Fruit fly (Drosophila melanogaster) whole organism, embryonic: Measurements from ENCODE around the gene Cp36.

ENCODE experiments used
- Awh ChIP-seq: fragments of 200-800 bp; sonication (Bioruptor generic); IDR thresholded peaks from 2 replicates; pipeline ENCODE4, ENCODE4 v1.3.6; 2022; ENCODE audit warnings: missing biosample characterization, missing genetic modification characterization
- BEAF-32 ChIP-seq: fragments of 200-800 bp; sonication (Bioruptor generic); optimal IDR thresholded peaks from 3 replicates; lab custom pipeline; 2017; ENCODE audit warnings: missing biosample characterization, missing genetic modification characterization, mild to moderate bottlenecking, moderate library complexity, missing genetic modification reagents
- Blimp-1 ChIP-seq: fragments of 200-800 bp; sonication (Bioruptor generic); optimal IDR thresholded peaks from 3 replicates; lab custom pipeline; 2018; ENCODE audit warnings: missing biosample characterization, missing genetic modification characterization, mild to moderate bottlenecking, moderate library complexity, missing genetic modification reagents
- CG10321 ChIP-seq: fragments of 200-800 bp; sonication (Bioruptor generic); IDR thresholded peaks from 2 replicates; pipeline ENCODE4 v1.3.6; 2022; ENCODE audit warnings: missing biosample characterization, missing genetic modification characterization
- CG10979 ChIP-seq: fragments of 200-800 bp; sonication (Bioruptor generic); optimal IDR thresholded peaks from 2 replicates; lab custom pipeline; 2018; ENCODE audit warnings: missing biosample characterization, mild to moderate bottlenecking, missing genetic modification characterization, moderate library complexity
- CG12744 ChIP-seq: fragments of 200-800 bp; sonication (Bioruptor generic); optimal IDR thresholded peaks from 2 replicates; lab custom pipeline; 2016; ENCODE audit warnings: missing biosample characterization, missing genetic modification characterization
- CG13296 ChIP-seq: fragments of 200-800 bp; sonication (Bioruptor generic); optimal IDR thresholded peaks from 3 replicates; lab custom pipeline; 2018; ENCODE audit warnings: missing biosample characterization, mild to moderate bottlenecking, missing genetic modification characterization
- CG15479 ChIP-seq: fragments of 200-800 bp; sonication (Bioruptor generic); optimal IDR thresholded peaks from 3 replicates; lab custom pipeline; 2019; ENCODE audit warnings: missing biosample characterization, mild to moderate bottlenecking, missing genetic modification characterization, moderate library complexity
- CG1603 ChIP-seq: fragments of 200-800 bp; sonication (Bioruptor generic); optimal IDR thresholded peaks from 2 replicates; lab custom pipeline; 2019; ENCODE audit warnings: missing biosample characterization, mild to moderate bottlenecking, missing genetic modification characterization, moderate library complexity
- CG1792 ChIP-seq: fragments of 200-800 bp; sonication (Bioruptor generic); optimal IDR thresholded peaks from 2 replicates; lab custom pipeline; 2016; ENCODE audit warnings: missing biosample characterization, missing genetic modification characterization
- CG18262 ChIP-seq: fragments of 200-800 bp; optimal IDR thresholded peaks from 3 replicates; lab custom pipeline; 2019; ENCODE audit warnings: missing biosample characterization, mild to moderate bottlenecking, missing genetic modification characterization, moderate library complexity
- CG18476 ChIP-seq: fragments of 200-800 bp; sonication (Bioruptor generic); optimal IDR thresholded peaks from 2 replicates; lab custom pipeline; 2016; ENCODE audit warnings: missing biosample characterization, mild to moderate bottlenecking, missing genetic modification characterization
- CG2199 ChIP-seq: fragments of 200-800 bp; sonication (Bioruptor generic); IDR thresholded peaks from 3 replicates; pipeline ENCODE4 v1.3.6; 2022; ENCODE audit warnings: missing biosample characterization, missing genetic modification characterization
- CG2712 ChIP-seq: fragments of 200-800 bp; optimal IDR thresholded peaks from 3 replicates; lab custom pipeline; 2019; ENCODE audit warnings: missing biosample characterization, mild to moderate bottlenecking, missing genetic modification characterization, moderate library complexity
- CG32532 ChIP-seq: fragments of 200-800 bp; sonication (Bioruptor generic); IDR thresholded peaks from 2 replicates; pipeline ENCODE4 v1.3.6; 2022; ENCODE audit warnings: missing biosample characterization, missing genetic modification characterization
- CG33557 ChIP-seq: fragments of 200-800 bp; sonication (Bioruptor generic); optimal IDR thresholded peaks from 2 replicates; lab custom pipeline; 2019; ENCODE audit warnings: missing biosample characterization, mild to moderate bottlenecking, missing genetic modification characterization, moderate library complexity
- CG4328 ChIP-seq: fragments of 200-800 bp; sonication (Bioruptor generic); optimal IDR thresholded peaks from 3 replicates; lab custom pipeline; 2017; ENCODE audit warnings: missing biosample characterization, missing genetic modification reagents, missing genetic modification characterization
- CG6175 ChIP-seq: fragments of 200-800 bp; sonication (Bioruptor generic); IDR thresholded peaks from 3 replicates; pipeline ENCODE4 v1.3.6; 2022; ENCODE audit warnings: missing biosample characterization, missing genetic modification characterization
- CG8281 ChIP-seq: fragments of 200-800 bp; sonication (Bioruptor generic); optimal IDR thresholded peaks from 2 replicates; lab custom pipeline; 2018; ENCODE audit warnings: missing biosample characterization, mild to moderate bottlenecking, missing genetic modification characterization, moderate library complexity
- CG8290 ChIP-seq, 3 experiments: fragments of 200-800 bp; sonication (Bioruptor generic); optimal IDR thresholded peaks; 2 replicates each; lab custom pipeline; 2016 to 2019; ENCODE audit warnings: missing biosample characterization in 3 of 3, missing genetic modification characterization in 3 of 3, mild to moderate bottlenecking in 2 of 3, moderate library complexity in 1 of 3
- CG8944 ChIP-seq: fragments of 200-800 bp; sonication (Bioruptor generic); optimal IDR thresholded peaks from 3 replicates; lab custom pipeline; 2016; ENCODE audit warnings: missing biosample characterization, missing genetic modification characterization
- CTCF ChIP-seq: fragments of 200-800 bp; sonication (Bioruptor generic); optimal IDR thresholded peaks from 2 replicates; lab custom pipeline; 2017; ENCODE audit warnings: missing biosample characterization, mild to moderate bottlenecking, missing genetic modification characterization, moderate library complexity
- CrebB ChIP-seq: fragments of 200-800 bp; sonication (Bioruptor generic); optimal IDR thresholded peaks from 3 replicates; lab custom pipeline; 2018; ENCODE audit warnings: missing biosample characterization, mild to moderate bottlenecking, missing genetic modification characterization
- D19A ChIP-seq: fragments of 200-800 bp; optimal IDR thresholded peaks from 3 replicates; lab custom pipeline; 2019; ENCODE audit warnings: missing biosample characterization, mild to moderate bottlenecking, missing genetic modification characterization, moderate library complexity
- E2f2 ChIP-seq: fragments of 200-800 bp; sonication (Bioruptor generic); IDR thresholded peaks from 2 replicates; pipeline ENCODE4 v1.3.6; 2022; ENCODE audit warnings: missing biosample characterization, missing genetic modification characterization
- HLH3B ChIP-seq: fragments of 200-800 bp; sonication (Bioruptor generic); IDR thresholded peaks from 2 replicates; pipeline ENCODE4 v1.3.6; 2022; ENCODE audit warnings: missing biosample characterization, missing genetic modification characterization
- Nf-YA ChIP-seq: fragments of 200-800 bp; sonication (Bioruptor generic); IDR thresholded peaks from 2 replicates; pipeline ENCODE4 v1.3.6; 2022; ENCODE audit warnings: missing biosample characterization, missing genetic modification characterization
- Scr ChIP-seq: fragments of 200-800 bp; sonication (Bioruptor generic); IDR thresholded peaks from 2 replicates; pipeline ENCODE4 v1.3.6; 2022; ENCODE audit warnings: missing biosample characterization, missing genetic modification characterization; ENCODE audit not compliant: partially characterized antibody
- Sin3A ChIP-seq: fragments of >200 bp; optimal IDR thresholded peaks from 2 replicates; lab custom pipeline; 2018
- Sry-β ChIP-seq: fragments of 200-800 bp; sonication (Bioruptor generic); optimal IDR thresholded peaks from 2 replicates; lab custom pipeline; 2018; ENCODE audit warnings: missing biosample characterization, mild to moderate bottlenecking, missing genetic modification characterization, moderate library complexity
- Stat92E ChIP-seq, 3 experiments: fragments of >200 bp in 2 of 3; fragments of 200-800 bp in 1 of 3; sonication (Bioruptor generic) in 1 of 3; optimal IDR thresholded peaks; 2 replicates each; lab custom pipeline; 2017 to 2019; ENCODE audit warnings: missing biosample characterization in 3 of 3, missing genetic modification characterization in 3 of 3, mild to moderate bottlenecking in 1 of 3, moderate library complexity in 1 of 3
- Xrp1 ChIP-seq: fragments of 200-800 bp; sonication (Bioruptor generic); IDR thresholded peaks from 2 replicates; pipeline ENCODE4 v1.3.6; 2022; ENCODE audit warnings: missing biosample characterization, missing genetic modification characterization
- cad ChIP-seq: fragments of >200 bp; optimal IDR thresholded peaks from 2 replicates; lab custom pipeline; 2017; ENCODE audit warnings: missing biosample characterization, missing genetic modification characterization
- chif ChIP-seq, 2 experiments: fragments of 200-800 bp; sonication (Bioruptor generic); optimal IDR thresholded peaks; 3 replicates each; lab custom pipeline; 2016; ENCODE audit warnings: missing biosample characterization in 2 of 2, missing genetic modification characterization in 2 of 2
- chinmo ChIP-seq: fragments of 200-800 bp; sonication (Bioruptor generic); IDR thresholded peaks from 4 replicates; pipeline ENCODE4 v1.3.6; 2022; ENCODE audit warnings: missing biosample characterization, missing genetic modification characterization; ENCODE audit not compliant: partially characterized antibody
- dati ChIP-seq: fragments of 200-800 bp; sonication (Bioruptor generic); IDR thresholded peaks from 2 replicates; pipeline ENCODE4 v1.3.6; 2022; ENCODE audit warnings: missing biosample characterization, missing genetic modification characterization
- ftz-f1 ChIP-seq: fragments of 200-800 bp; sonication (Bioruptor generic); optimal IDR thresholded peaks from 2 replicates; lab custom pipeline; 2016; ENCODE audit warnings: missing biosample characterization, missing genetic modification characterization
- hbn ChIP-seq: fragments of 200-800 bp; sonication (Bioruptor generic); IDR thresholded peaks from 2 replicates; pipeline ENCODE4 v1.3.6; 2022; ENCODE audit warnings: missing biosample characterization, missing genetic modification characterization; ENCODE audit not compliant: partially characterized antibody
- hkb ChIP-seq, 2 experiments: fragments of 200-800 bp in 1 of 2; fragments of >200 bp in 1 of 2; sonication (Bioruptor generic) in 1 of 2; IDR thresholded peaks in 1 of 2; optimal IDR thresholded peaks in 1 of 2; 2 replicates each; pipeline versions ENCODE4 v1.3.6 to Lab custom; 2017 to 2022; ENCODE audit warnings: missing biosample characterization in 1 of 2, missing genetic modification characterization in 1 of 2
- maf-S ChIP-seq: fragments of 200-800 bp; sonication (Bioruptor generic); optimal IDR thresholded peaks from 2 replicates; lab custom pipeline; 2016; ENCODE audit warnings: missing biosample characterization, missing genetic modification characterization
- mirr ChIP-seq: fragments of 200-800 bp; sonication (Bioruptor generic); optimal IDR thresholded peaks from 3 replicates; lab custom pipeline; 2018; ENCODE audit warnings: missing biosample characterization, mild to moderate bottlenecking, missing genetic modification characterization
- pnt ChIP-seq: fragments of 200-800 bp; sonication (Bioruptor generic); optimal IDR thresholded peaks from 3 replicates; lab custom pipeline; 2016; ENCODE audit warnings: missing biosample characterization, missing genetic modification characterization
- sd ChIP-seq: fragments of 200-800 bp; sonication (Bioruptor generic); optimal IDR thresholded peaks from 3 replicates; lab custom pipeline; 2018; ENCODE audit warnings: missing biosample characterization, mild to moderate bottlenecking, missing genetic modification characterization, moderate library complexity
- sna ChIP-seq: fragments of 200-800 bp; sonication (Bioruptor generic); IDR thresholded peaks from 2 replicates; pipeline ENCODE4 v1.3.6; 2022; ENCODE audit warnings: missing biosample characterization, missing genetic modification characterization; ENCODE audit not compliant: partially characterized antibody
- stwl ChIP-seq: fragments of 200-800 bp; sonication (Bioruptor generic); optimal IDR thresholded peaks from 3 replicates; lab custom pipeline; 2018; ENCODE audit warnings: missing biosample characterization, mild to moderate bottlenecking, missing genetic modification characterization, moderate library complexity
- trem ChIP-seq: fragments of 200-800 bp; optimal IDR thresholded peaks from 3 replicates; lab custom pipeline; 2019; ENCODE audit warnings: missing biosample characterization, mild to moderate bottlenecking, missing genetic modification characterization, moderate library complexity
- wek ChIP-seq: fragments of 200-800 bp; sonication (Bioruptor generic); optimal IDR thresholded peaks from 3 replicates; lab custom pipeline; 2018; ENCODE audit warnings: missing biosample characterization, mild to moderate bottlenecking, missing genetic modification characterization, moderate library complexity

Gene Cp36

dm6 chrX:8461147-8461546 is 18.0 kb upstream of the Cp36 start, which contains the start of gene Es2 (continued):
- TF ChIP-seq CG8281 (tag; lab: Kevin White, UChicago): no peak
- peak; percentile 39 for TF ChIP-seq trem (tag; lab: Kevin White, UChicago)
- TF ChIP-seq chif (GFP tag; optimal IDR thresholded peaks at IDR 0.05; lab: Kevin White, UChicago): no peak
- no peak for TF ChIP-seq mirr (GFP tag; lab: Kevin White, UChicago)
- TF ChIP-seq sna (GFP tag; lab: Robert Waterston, UW): no peak
- TF ChIP-seq stwl (tag; lab: Kevin White, UChicago): peak; percentile 64
- no peak for TF ChIP-seq pnt
- TF ChIP-seq CG2199 (GFP tag; lab: Robert Waterston, UW): no peak
- TF ChIP-seq sd (tag; lab: Kevin White, UChicago): no peak
- TF ChIP-seq CG32532 (GFP tag; lab: Robert Waterston, UW): no peak
- TF ChIP-seq CG18476 (GFP tag; lab: Kevin White, UChicago): no peak
- TF ChIP-seq Nf-YA: no peak
- TF ChIP-seq cad (GFP tag; lab: Kevin White, UChicago): no peak
- TF ChIP-seq CG18262 (tag; lab: Kevin White, UChicago): no peak
- TF ChIP-seq CG2712 (tag; lab: Kevin White, UChicago): no peak
- TF ChIP-seq, all 482 proteins: peak for 20

DNA sequence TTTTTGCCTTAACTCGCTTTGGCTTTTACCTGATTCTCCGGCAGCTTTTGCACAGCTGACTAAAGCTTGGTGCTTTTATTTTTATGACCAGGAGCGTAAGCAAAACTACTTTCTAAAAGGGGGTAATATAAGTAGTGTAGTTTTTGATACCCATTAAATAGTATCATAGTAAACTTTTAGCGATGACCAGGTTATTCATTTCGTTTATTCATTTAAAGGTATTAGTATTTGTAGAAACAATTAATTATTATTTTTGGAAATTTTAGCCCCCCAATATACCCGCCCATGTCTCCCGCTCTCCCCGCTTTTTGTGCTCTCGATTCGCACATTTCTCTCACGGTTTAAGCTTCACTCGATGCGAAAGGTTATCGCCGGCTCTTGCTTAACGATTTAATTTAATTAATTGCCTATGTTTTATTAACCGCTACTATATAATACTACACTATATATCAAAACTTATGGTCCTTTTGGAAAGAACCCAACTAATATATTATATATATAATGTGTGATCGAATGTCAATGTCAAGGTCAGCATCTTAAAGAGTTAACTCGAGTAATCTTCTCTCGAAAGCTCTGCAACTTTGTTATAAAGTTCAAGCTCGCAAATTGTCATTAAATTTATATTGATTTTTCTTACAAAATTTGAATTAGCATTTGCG is 14.6 kb upstream of the Cp36 start, which contains the start of gene Sptr:
Gene Sptr, minus strand, starts transcription at position 61 of the 659 bp plus-strand sequence.
- TF ChIP-seq Awh (peak; percentile 88), CG2199 (GFP tag; lab: Robert Waterston, UW) (0 out of 3 replicates have a peak, but pooled peaks have one; percentile 36), CG4328 (GFP tag; lab: Kevin White, UChicago) (peak; percentile 82), CG1792 (peak; percentile 58), dati (GFP tag; lab: Robert Waterston, UW) (0 out of 2 replicates have a peak, but pooled peaks have one; percentile 6), hkb (optimal IDR thresholded peaks at IDR 0.05; lab: Kevin White, UChicago) (no peak), hkb (GFP tag; IDR thresholded peaks at IDR 0.05; lab: Robert Waterston, UW) (peak; percentile 94), maf-S (GFP tag; lab: Kevin White, UChicago) (peak; percentile 62), E2f2 (peak; percentile 77), CG12744 (GFP tag; lab: Kevin White, UChicago) (peak; percentile 68), BEAF-32 (GFP tag; lab: Kevin White, UChicago) (no peak), Stat92E (GFP tag; optimal IDR thresholded peaks at IDR 0.05; lab: Kevin White, UChicago) (no peak), D19A (tag; lab: Kevin White, UChicago) (peak; percentile 79), CG32532 (GFP tag; lab: Robert Waterston, UW) (peak; percentile 95), hbn (GFP tag; lab: Robert Waterston, UW) (no peak), CG8944 (GFP tag; lab: Kevin White, UChicago) (peak; percentile 45), CG10321 (peak; percentile 64; the same call in 1 of the 2 replicates), CG6175 (GFP tag; lab: Robert Waterston, UW) (peak; percentile 78; the same call in 2 of the 3 replicates), ftz-f1 (GFP tag; lab: Kevin White, UChicago) (peak; percentile 54), wek (peak; percentile 48), CTCF (GFP tag; lab: Kevin White, UChicago) (peak; percentile 33), Blimp-1 (GFP tag; lab: Kevin White, UChicago) (peak; percentile 73), CrebB (tag; lab: Kevin White, UChicago) (peak; percentile 88), Scr (GFP tag; lab: Robert Waterston, UW) (no peak), Sry-β (GFP tag; lab: Kevin White, UChicago) (no peak), CG1603 (tag; lab: Kevin White, UChicago) (peak; percentile 63), CG33557 (no peak), HLH3B (GFP tag; lab: Robert Waterston, UW) (peak; percentile 92), CG15479 (GFP tag; lab: Kevin White, UChicago) (no peak), CG8290 (GFP tag; optimal IDR thresholded peaks at IDR 0.05; lab: Kevin White, UChicago) (peak; percentile 20), CG8290 (tag; optimal IDR thresholded peaks at IDR 0.05; lab: Kevin White, UChicago) (peak in 1 of 2 experiments; percentile 80), Xrp1 (GFP tag; lab: Robert Waterston, UW) (peak; percentile 89), CG10979 (tag; lab: Kevin White, UChicago) (peak; percentile 63), Sin3A (lab: Kevin White, UChicago) (no peak), CG13296 (GFP tag; lab: Kevin White, UChicago) (peak; percentile 93), chinmo (no peak)
